Fruit fly (Drosophila melanogaster) whole organism, embryonic: ENCODE results near the gene CG12880.
A peak's percentile ranks its signal among the peaks of the same experiment; 100 is the strongest.

ENCODE experiments used
- Atf6 ChIP-seq: fragments of 200-800 bp; sonication (Bioruptor generic); IDR thresholded peaks from 2 replicates; pipeline ENCODE4 v1.3.6; 2022; ENCODE audit warnings: missing biosample characterization, missing genetic modification characterization
- Awh ChIP-seq: fragments of 200-800 bp; sonication (Bioruptor generic); IDR thresholded peaks from 2 replicates; pipeline ENCODE4, ENCODE4 v1.3.6; 2022; ENCODE audit warnings: missing biosample characterization, missing genetic modification characterization
- CG10147 ChIP-seq: fragments of 200-800 bp; sonication (Bioruptor generic); optimal IDR thresholded peaks from 2 replicates; lab custom pipeline; 2019; ENCODE audit warnings: missing biosample characterization, mild to moderate bottlenecking, missing genetic modification characterization, moderate library complexity
- CG10654 ChIP-seq: fragments of 200-800 bp; sonication (Bioruptor generic); optimal IDR thresholded peaks from 2 replicates; lab custom pipeline; 2016; ENCODE audit warnings: missing biosample characterization, missing genetic modification characterization
- CG11456 ChIP-seq: fragments of 200-800 bp; sonication (Bioruptor generic); IDR thresholded peaks from 3 replicates; pipeline ENCODE4 v1.3.6; 2022; ENCODE audit warnings: missing biosample characterization, missing genetic modification characterization
- CG12219 ChIP-seq: fragments of 200-800 bp; sonication (Bioruptor generic); optimal IDR thresholded peaks from 3 replicates; lab custom pipeline; 2018; ENCODE audit warnings: missing biosample characterization, mild to moderate bottlenecking, missing genetic modification characterization
- CG12744 ChIP-seq: fragments of 200-800 bp; sonication (Bioruptor generic); optimal IDR thresholded peaks from 2 replicates; lab custom pipeline; 2016; ENCODE audit warnings: missing biosample characterization, missing genetic modification characterization
- CG12769 ChIP-seq: fragments of 200-800 bp; sonication (Bioruptor generic); optimal IDR thresholded peaks from 2 replicates; lab custom pipeline; 2019; ENCODE audit warnings: missing biosample characterization, mild to moderate bottlenecking, missing genetic modification characterization, moderate library complexity
- CG17328 ChIP-seq: fragments of 200-800 bp; sonication (Bioruptor generic); IDR thresholded peaks from 2 replicates; pipeline ENCODE4 v1.3.6; 2022; ENCODE audit warnings: missing biosample characterization, missing genetic modification characterization
- CG17568 ChIP-seq: fragments of 200-800 bp; sonication (Bioruptor generic); optimal IDR thresholded peaks from 2 replicates; lab custom pipeline; 2018; ENCODE audit warnings: missing biosample characterization, mild to moderate bottlenecking, missing genetic modification characterization, moderate library complexity
- CG17829 ChIP-seq: fragments of 200-800 bp; optimal IDR thresholded peaks from 2 replicates; lab custom pipeline; 2019; ENCODE audit warnings: missing biosample characterization, mild to moderate bottlenecking, missing genetic modification characterization, moderate library complexity
- CG31365 ChIP-seq: fragments of 200-800 bp; sonication (Bioruptor generic); optimal IDR thresholded peaks from 2 replicates; lab custom pipeline; 2018; ENCODE audit warnings: missing biosample characterization, mild to moderate bottlenecking, missing genetic modification characterization
- CG32767 ChIP-seq: fragments of 200-800 bp; sonication (Bioruptor generic); IDR thresholded peaks from 2 replicates; pipeline ENCODE4 v1.3.6; 2022; ENCODE audit warnings: missing biosample characterization, missing genetic modification characterization
- CG3847 ChIP-seq: fragments of 200-800 bp; sonication (Bioruptor generic); IDR thresholded peaks from 2 replicates; pipeline ENCODE4 v1.3.6; 2022; ENCODE audit warnings: missing biosample characterization, missing genetic modification characterization
- CG4328 ChIP-seq: fragments of 200-800 bp; sonication (Bioruptor generic); optimal IDR thresholded peaks from 3 replicates; lab custom pipeline; 2017; ENCODE audit warnings: missing biosample characterization, missing genetic modification reagents, missing genetic modification characterization
- CG4617 ChIP-seq: fragments of 200-800 bp; sonication (Bioruptor generic); optimal IDR thresholded peaks from 3 replicates; lab custom pipeline; 2016; ENCODE audit warnings: missing biosample characterization, missing genetic modification characterization, borderline replicate concordance
- CG6654 ChIP-seq: fragments of 200-800 bp; sonication (Bioruptor generic); optimal IDR thresholded peaks from 2 replicates; lab custom pipeline; 2017; ENCODE audit warnings: missing biosample characterization, mild to moderate bottlenecking, missing genetic modification characterization
- CG6765 ChIP-seq: fragments of 200-800 bp; sonication (Bioruptor generic); optimal IDR thresholded peaks from 3 replicates; lab custom pipeline; 2017; ENCODE audit warnings: missing biosample characterization, mild to moderate bottlenecking, missing genetic modification characterization
- CG7963 ChIP-seq: fragments of 200-800 bp; sonication (Bioruptor generic); IDR thresholded peaks from 3 replicates; pipeline ENCODE4 v1.3.6; 2022; ENCODE audit warnings: missing biosample characterization, missing genetic modification characterization; ENCODE audit not compliant: partially characterized antibody
- CG8089 ChIP-seq: fragments of 200-800 bp; sonication (Bioruptor generic); optimal IDR thresholded peaks from 3 replicates; lab custom pipeline; 2016; ENCODE audit warnings: missing biosample characterization, missing genetic modification characterization
- CG8765 ChIP-seq: fragments of 200-800 bp; sonication (Bioruptor generic); IDR thresholded peaks from 2 replicates; pipeline ENCODE4 v1.3.6; 2022; ENCODE audit warnings: missing biosample characterization, missing genetic modification characterization
- CG9215 ChIP-seq: fragments of 200-800 bp; sonication (Bioruptor generic); IDR thresholded peaks from 2 replicates; pipeline ENCODE4 v1.3.6; 2022; ENCODE audit warnings: missing biosample characterization, missing genetic modification characterization
- CHES-1-like ChIP-seq: fragments of 200-800 bp; sonication (Bioruptor generic); optimal IDR thresholded peaks from 2 replicates; lab custom pipeline; 2016; ENCODE audit warnings: missing biosample characterization, missing genetic modification characterization
- Dll ChIP-seq: fragments of 200-800 bp; sonication (Bioruptor generic); IDR thresholded peaks from 4 replicates; pipeline ENCODE4 v1.3.6; 2022; ENCODE audit warnings: missing biosample characterization, missing genetic modification characterization; ENCODE audit not compliant: partially characterized antibody
- ERR ChIP-seq: fragments of 200-800 bp; sonication (Bioruptor generic); optimal IDR thresholded peaks from 2 replicates; lab custom pipeline; 2016; ENCODE audit warnings: missing biosample characterization, missing genetic modification characterization
- H15 ChIP-seq: fragments of 200-800 bp; sonication (Bioruptor generic); IDR thresholded peaks from 3 replicates; pipeline ENCODE4 v1.3.6; 2022; ENCODE audit warnings: missing biosample characterization, missing genetic modification characterization
- HmgZ ChIP-seq: fragments of 200-800 bp; sonication (Bioruptor generic); optimal IDR thresholded peaks from 2 replicates; lab custom pipeline; 2018; ENCODE audit warnings: missing biosample characterization, mild to moderate bottlenecking, missing genetic modification characterization
- Hr39 ChIP-seq: fragments of >200 bp; optimal IDR thresholded peaks from 2 replicates; lab custom pipeline; 2017
- Hsf ChIP-seq: fragments of 200-800 bp; sonication (Bioruptor generic); optimal IDR thresholded peaks from 3 replicates; lab custom pipeline; 2016; ENCODE audit warnings: missing biosample characterization, missing genetic modification characterization
- Nf-YA ChIP-seq: fragments of 200-800 bp; sonication (Bioruptor generic); IDR thresholded peaks from 2 replicates; pipeline ENCODE4 v1.3.6; 2022; ENCODE audit warnings: missing biosample characterization, missing genetic modification characterization
- Pdp1 ChIP-seq, 2 experiments: fragments of 200-800 bp; sonication (Bioruptor generic); optimal IDR thresholded peaks; 3 replicates each; lab custom pipeline; 2016; ENCODE audit warnings: missing biosample characterization in 2 of 2, missing genetic modification characterization in 2 of 2, mild to moderate bottlenecking in 1 of 2, moderate library complexity in 1 of 2
- Poxn ChIP-seq: fragments of 200-800 bp; sonication (Bioruptor generic); IDR thresholded peaks from 2 replicates; pipeline ENCODE4 v1.3.6; 2022; ENCODE audit warnings: missing biosample characterization, missing genetic modification characterization
- Scr ChIP-seq: fragments of 200-800 bp; sonication (Bioruptor generic); IDR thresholded peaks from 2 replicates; pipeline ENCODE4 v1.3.6; 2022; ENCODE audit warnings: missing biosample characterization, missing genetic modification characterization; ENCODE audit not compliant: partially characterized antibody
- bigmax ChIP-seq: fragments of 200-800 bp; sonication (Bioruptor generic); optimal IDR thresholded peaks from 2 replicates; lab custom pipeline; 2018; ENCODE audit warnings: missing biosample characterization, mild to moderate bottlenecking, missing genetic modification characterization
- br ChIP-seq: fragments of >200 bp; optimal IDR thresholded peaks from 2 replicates; lab custom pipeline; 2017
- chif ChIP-seq, 2 experiments: fragments of 200-800 bp; sonication (Bioruptor generic); optimal IDR thresholded peaks; 3 replicates each; lab custom pipeline; 2016; ENCODE audit warnings: missing biosample characterization in 2 of 2, missing genetic modification characterization in 2 of 2
- cwo ChIP-seq: fragments of 200-800 bp; sonication (Bioruptor generic); optimal IDR thresholded peaks from 3 replicates; lab custom pipeline; 2017; ENCODE audit warnings: missing biosample characterization, missing genetic modification characterization, mild to moderate bottlenecking, moderate library complexity, missing genetic modification reagents
- en ChIP-seq: fragments of 200-800 bp; sonication (Bioruptor generic); optimal IDR thresholded peaks from 2 replicates; lab custom pipeline; 2016; ENCODE audit warnings: missing biosample characterization, missing genetic modification characterization
- jigr1 ChIP-seq: fragments of 200-800 bp; sonication (Bioruptor generic); IDR thresholded peaks from 3 replicates; pipeline ENCODE4 v1.3.6; 2022; ENCODE audit warnings: missing biosample characterization, missing genetic modification characterization
- knrl ChIP-seq: fragments of 200-800 bp; sonication (Bioruptor generic); IDR thresholded peaks from 3 replicates; pipeline ENCODE4 v1.3.6; 2022; ENCODE audit warnings: missing biosample characterization, missing genetic modification characterization; ENCODE audit not compliant: partially characterized antibody
- mld ChIP-seq: fragments of 200-800 bp; sonication (Bioruptor generic); IDR thresholded peaks from 3 replicates; pipeline ENCODE4 v1.3.6; 2022; ENCODE audit warnings: missing biosample characterization, missing genetic modification characterization; ENCODE audit not compliant: partially characterized antibody
- nmo ChIP-seq: fragments of 200-800 bp; sonication (Bioruptor generic); optimal IDR thresholded peaks from 2 replicates; lab custom pipeline; 2018; ENCODE audit warnings: missing biosample characterization, mild to moderate bottlenecking, missing genetic modification characterization, moderate library complexity
- pfk ChIP-seq: fragments of 200-800 bp; sonication (Bioruptor generic); optimal IDR thresholded peaks from 2 replicates; lab custom pipeline; 2018; ENCODE audit warnings: missing biosample characterization, mild to moderate bottlenecking, missing genetic modification characterization, moderate library complexity
- repo ChIP-seq: fragments of 200-800 bp; sonication (Bioruptor generic); optimal IDR thresholded peaks from 2 replicates; lab custom pipeline; 2016; ENCODE audit warnings: missing biosample characterization, missing genetic modification characterization
- sens ChIP-seq: fragments of 200-800 bp; sonication (Bioruptor generic); peaks from one replicate; lab custom pipeline; 2016; ENCODE audit warnings: missing biosample characterization, missing genetic modification characterization
- stwl ChIP-seq: fragments of 200-800 bp; sonication (Bioruptor generic); optimal IDR thresholded peaks from 3 replicates; lab custom pipeline; 2018; ENCODE audit warnings: missing biosample characterization, mild to moderate bottlenecking, missing genetic modification characterization, moderate library complexity
- tll ChIP-seq, 2 experiments: fragments of 200-800 bp in 1 of 2; fragments of >200 bp in 1 of 2; sonication (Bioruptor generic) in 1 of 2; optimal IDR thresholded peaks; 2 replicates each; lab custom pipeline; 2017 to 2019; ENCODE audit warnings: missing biosample characterization in 2 of 2, missing genetic modification characterization in 2 of 2, mild to moderate bottlenecking in 1 of 2, moderate library complexity in 1 of 2
- vfl ChIP-seq: fragments of 200-800 bp; sonication (Bioruptor generic); optimal IDR thresholded peaks from 2 replicates; lab custom pipeline; 2016; ENCODE audit warnings: missing biosample characterization, missing genetic modification characterization
- vnd ChIP-seq: fragments of 200-800 bp; sonication (Bioruptor generic); IDR thresholded peaks from 3 replicates; pipeline ENCODE4 v1.3.6; 2022; ENCODE audit warnings: missing biosample characterization, missing genetic modification characterization; ENCODE audit not compliant: partially characterized antibody
- zfh1 ChIP-seq: fragments of 200-800 bp; sonication (Bioruptor generic); IDR thresholded peaks from 3 replicates; pipeline ENCODE4 v1.3.6; 2022; ENCODE audit warnings: missing biosample characterization, missing genetic modification characterization

The CG12880 gene

dm6 chr3R:27636010-27636584, 49.7 kb upstream of the CG12880 start, which contains the start of the genes CG5611 and Mtl (continued):
- TF ChIP-seq sens (GFP tag; lab: Kevin White, UChicago) (peak; percentile 100), knrl (peak; percentile 44; the same call in 1 of the 3 replicates), CG4617 (GFP tag; lab: Kevin White, UChicago) (peak; percentile 100), Nf-YA (peak; percentile 99), repo (GFP tag; lab: Kevin White, UChicago) (peak; percentile 96), CG31365 (tag; lab: Kevin White, UChicago) (peak; percentile 94), nmo (GFP tag; lab: Kevin White, UChicago) (peak; percentile 100), Scr (peak; percentile 36; the same call in 1 of the 2 replicates), Atf6 (GFP tag; lab: Robert Waterston, UW) (peak; percentile 100), CG7963 (no peak; the same call in 2 of the 3 replicates), CG10147 (GFP tag; lab: Kevin White, UChicago) (peak; percentile 99), vfl (GFP tag; lab: Kevin White, UChicago) (peak; percentile 99), H15 (GFP tag; lab: Robert Waterston, UW) (peak; percentile 100), Hsf (GFP tag; lab: Kevin White, UChicago) (peak; percentile 99), CG12744 (GFP tag; lab: Kevin White, UChicago) (peak; percentile 98), HmgZ (peak; percentile 100), CG6654 (GFP tag; lab: Kevin White, UChicago) (peak; percentile 94), CG6765 (GFP tag; lab: Kevin White, UChicago) (peak; percentile 99), stwl (tag; lab: Kevin White, UChicago) (peak; percentile 96), CG32767 (GFP tag; lab: Robert Waterston, UW) (peak; percentile 100), tll (GFP tag; optimal IDR thresholded peaks at IDR 0.05; lab: Kevin White, UChicago) (peak; percentile 11 to 87), mld (GFP tag; lab: Robert Waterston, UW) (no peak), pfk (GFP tag; lab: Kevin White, UChicago) (peak; percentile 77), cwo (GFP tag; lab: Kevin White, UChicago) (peak; percentile 98), CG11456 (GFP tag; lab: Robert Waterston, UW) (peak; percentile 100), CG12769 (tag; lab: Kevin White, UChicago) (peak; percentile 100), en (GFP tag; lab: Kevin White, UChicago) (peak; percentile 93), CG9215 (GFP tag; lab: Robert Waterston, UW) (peak; percentile 99), CG12219 (GFP tag; lab: Kevin White, UChicago) (peak; percentile 99), CG8089 (peak; percentile 96), Pdp1 (GFP tag; optimal IDR thresholded peaks at IDR 0.05; lab: Kevin White, UChicago) (peak; percentile 99), CG3847 (GFP tag; lab: Robert Waterston, UW) (peak; percentile 100), Poxn (GFP tag; lab: Robert Waterston, UW) (peak; percentile 100), CG10654 (GFP tag; lab: Kevin White, UChicago) (peak; percentile 100), CG17829 (tag; lab: Kevin White, UChicago) (peak; percentile 100), zfh1 (GFP tag; lab: Robert Waterston, UW) (peak; percentile 100), chif (GFP tag; optimal IDR thresholded peaks at IDR 0.05; lab: Kevin White, UChicago) (peak; percentile 97 to 98), Dll (GFP tag; lab: Robert Waterston, UW) (no peak), bigmax (GFP tag; lab: Kevin White, UChicago) (peak; percentile 84), jigr1 (GFP tag; lab: Robert Waterston, UW) (peak; percentile 100), br (lab: Kevin White, UChicago) (no peak), ERR (peak; percentile 94), CG17328 (GFP tag; lab: Robert Waterston, UW) (peak; percentile 100), CHES-1-like (GFP tag; lab: Kevin White, UChicago) (peak; percentile 96), Hr39 (lab: Kevin White, UChicago) (no peak), CG4328 (GFP tag; lab: Kevin White, UChicago) (peak; percentile 100), Awh (peak; percentile 100), CG8765 (GFP tag; lab: Robert Waterston, UW) (peak; percentile 100), CG17568 (GFP tag; lab: Kevin White, UChicago) (peak; percentile 99), vnd (no peak)
